Fruit fly (Drosophila melanogaster): ENCODE data around the gene CG14722.
A peak's percentile ranks its signal among the peaks of the same experiment; 100 is the strongest.

Gene CG14722

dm6 chr3R:11773999-11774397 is 32.3 kb downstream of the CG14722 start (continued):
- TF ChIP-seq Dfd (GFP tag; optimal IDR thresholded peaks at IDR 0.05) (no peak), pb (GFP tag; optimal IDR thresholded peaks at IDR 0.05) (no peak), tx (GFP tag; optimal IDR thresholded peaks at IDR 0.05) (no peak), CG12942 (GFP tag; optimal IDR thresholded peaks at IDR 0.05) (peak; percentile 36), CG17385 (GFP tag; optimal IDR thresholded peaks at IDR 0.05) (peak; percentile 71), CG18011 (GFP tag; optimal IDR thresholded peaks at IDR 0.05) (no peak), CG10321 (GFP tag; IDR thresholded peaks at IDR 0.05) (no peak), HLH3B (GFP tag; IDR thresholded peaks at IDR 0.05) (peak; percentile 51; the same call in 1 of the 2 replicates), tup (GFP tag; optimal IDR thresholded peaks at IDR 0.05) (no peak), CG7357 (GFP tag; IDR thresholded peaks at IDR 0.05) (0 out of 3 replicates have a peak, but pooled peaks have one; percentile 18), Dad (GFP tag; optimal IDR thresholded peaks at IDR 0.05) (no peak), knrl (GFP tag; IDR thresholded peaks at IDR 0.05; ENCODE audit: partially characterized antibody) (no peak), CG11398 (GFP tag; optimal IDR thresholded peaks at IDR 0.05) (no peak), Vsx1 (GFP tag; optimal IDR thresholded peaks at IDR 0.05) (peak; percentile 11), gro (GFP tag; optimal IDR thresholded peaks at IDR 0.05) (no peak), Sry-δ (GFP tag; optimal IDR thresholded peaks at IDR 0.05) (no peak), Dip3 (GFP tag; optimal IDR thresholded peaks at IDR 0.05) (no peak), CG12155 (GFP tag; optimal IDR thresholded peaks at IDR 0.05) (peak; percentile 22), fd96Cb (tag; optimal IDR thresholded peaks at IDR 0.05) (peak; percentile 78), CG1233 (GFP tag; optimal IDR thresholded peaks at IDR 0.05) (peak; percentile 72), CG3407 (GFP tag; optimal IDR thresholded peaks at IDR 0.05) (peak; percentile 37), crol (GFP tag; IDR thresholded peaks at IDR 0.05) (no peak), lola (GFP tag; optimal IDR thresholded peaks at IDR 0.05) (peak in 1 of 3 experiments; percentile 86), CG4404 (GFP tag; IDR thresholded peaks at IDR 0.05) (peak; percentile 39; the same call in 1 of the 2 replicates), wor (GFP tag; IDR thresholded peaks at IDR 0.05) (0 out of 2 replicates have a peak, but pooled peaks have one; percentile 23), tio (GFP tag; optimal IDR thresholded peaks at IDR 0.05) (peak; percentile 45), trem (tag; optimal IDR thresholded peaks at IDR 0.05) (peak; percentile 65), wek (GFP tag; optimal IDR thresholded peaks at IDR 0.05) (no peak), ato (GFP tag; IDR thresholded peaks at IDR 0.05; ENCODE audit: partially characterized antibody) (no peak), ara (GFP tag; IDR thresholded peaks at IDR 0.05) (no peak), twi (tag; optimal IDR thresholded peaks at IDR 0.05) (peak; percentile 51), Dp (GFP tag; optimal IDR thresholded peaks at IDR 0.05) (no peak), Oli (tag; optimal IDR thresholded peaks at IDR 0.05) (peak; percentile 73), CG31224 (GFP tag; IDR thresholded peaks at IDR 0.05) (no peak), dmrt99B (tag; optimal IDR thresholded peaks at IDR 0.05) (peak; percentile 86), CG12769 (tag; optimal IDR thresholded peaks at IDR 0.05) (peak; percentile 58), NC2β (GFP tag; optimal IDR thresholded peaks at IDR 0.05) (no peak), jing (GFP tag; optimal IDR thresholded peaks at IDR 0.05) (no peak), gce (GFP tag; IDR thresholded peaks at IDR 0.05) (no peak), zen (tag; optimal IDR thresholded peaks at IDR 0.05) (peak; percentile 47), stc (GFP tag; IDR thresholded peaks at IDR 0.05) (peak; percentile 56), CG4854 (GFP tag; optimal IDR thresholded peaks at IDR 0.05) (no peak), CG2889 (GFP tag; IDR thresholded peaks at IDR 0.05) (no peak), CG9876 (GFP tag; optimal IDR thresholded peaks at IDR 0.05) (no peak), CG12744 (GFP tag; optimal IDR thresholded peaks at IDR 0.05) (peak; percentile 17), fd64A (GFP tag; optimal IDR thresholded peaks at IDR 0.05) (no peak), CG4707 (GFP tag; optimal IDR thresholded peaks at IDR 0.05) (no peak), CG30403 (GFP tag; optimal IDR thresholded peaks at IDR 0.05) (peak; percentile 79), Trl (optimal IDR thresholded peaks at IDR 0.05) (no peak), Trl (GFP tag; optimal IDR thresholded peaks at IDR 0.05) (no peak), dati (GFP tag; IDR thresholded peaks at IDR 0.05) (no peak), CG1832 (GFP tag; optimal IDR thresholded peaks at IDR 0.05) (no peak)
